Worm (Caenorhabditis elegans): Measurements from ENCODE around the gene sec-24.2.

sec-24.2 gene

ce11 chrIV:12349639-12350038 is 11.0 kb downstream of the sec-24.2 start, which contains the start of gene best-22:
TSS of gene best-22 (plus strand) at chrIV:12349939.
- TF ChIP-seq Y53G8AR.9 (GFP tag; conservative IDR thresholded peaks at IDR 0.05): no peak

ce11 chrIV:12340885-12341284 is 19.7 kb downstream of the sec-24.2 start:
- TF ChIP-seq somi-1 (GFP tag; optimal IDR thresholded peaks at IDR 0.05): no peak
- no peak for TF ChIP-seq unc-130 (GFP tag; optimal IDR thresholded peaks at IDR 0.05)
- no peak for TF ChIP-seq lin-26 (GFP tag; IDR thresholded peaks at IDR 0.05)
- no peak for TF ChIP-seq Y53G8AR.9 (GFP tag; conservative IDR thresholded peaks at IDR 0.05)
- TF ChIP-seq madf-6 (GFP tag; IDR thresholded peaks at IDR 0.05): no peak
- TF ChIP-seq rpc-1 (optimal IDR thresholded peaks at IDR 0.05): no peak
- no peak for TF ChIP-seq rpc-1 (tag; optimal IDR thresholded peaks at IDR 0.05)
- no peak for TF ChIP-seq dpl-1 (GFP tag; optimal IDR thresholded peaks at IDR 0.05)
- TF ChIP-seq egrh-3 (GFP tag; IDR thresholded peaks at IDR 0.05): no peak
- no peak for TF ChIP-seq hmg-1.2 (GFP tag; IDR thresholded peaks at IDR 0.05)
- no peak for TF ChIP-seq lin-40 (tag; optimal IDR thresholded peaks at IDR 0.05)
- no peak for TF ChIP-seq sea-2 (GFP tag; IDR thresholded peaks at IDR 0.05)
- TF ChIP-seq nhr-179 (tag; optimal IDR thresholded peaks at IDR 0.05): no peak
- no peak for TF ChIP-seq lsl-1 (GFP tag; optimal IDR thresholded peaks at IDR 0.05)
- TF ChIP-seq ekl-4 (GFP tag; IDR thresholded peaks at IDR 0.05): no peak
- no peak for TF ChIP-seq zfh-2 (GFP tag; conservative IDR thresholded peaks at IDR 0.05)
- no peak for TF ChIP-seq hlh-12 (tag; optimal IDR thresholded peaks at IDR 0.05)
- TF ChIP-seq Y67H2A.10 (GFP tag; conservative IDR thresholded peaks at IDR 0.05): no peak

- TF ChIP-seq zim-3 (tag; optimal IDR thresholded peaks at IDR 0.05) (no peak), F23B12.7 (tag; optimal IDR thresholded peaks at IDR 0.05; ENCODE audit: insufficient read depth) (no peak)
Measured at ce11 chrIV:12336893-12337627, 23.5 kb downstream of the sec-24.2 start, which contains the start of the genes F19B6.10 and wht-5. TSS of gene F19B6.10 (plus strand) at chrIV:12337193. TSS of gene wht-5 (plus strand) at chrIV:12337577.

ce11 chrIV:12335798-12336197 is 24.8 kb downstream of the sec-24.2 start, which contains the start of gene F19B6.1:
TSS of gene F19B6.1 (minus strand) at chrIV:12336075.
- TF ChIP-seq madf-8 (GFP tag; conservative IDR thresholded peaks at IDR 0.05) (0 out of 2 replicates have a peak, but pooled peaks have one; percentile 14), F33H1.4 (GFP tag; IDR thresholded peaks at IDR 0.05) (peak; percentile 62), lsl-1 (GFP tag; optimal IDR thresholded peaks at IDR 0.05) (peak; percentile 52), xnd-1 (tag; optimal IDR thresholded peaks at IDR 0.05) (peak; percentile 25), hmg-1.2 (GFP tag; IDR thresholded peaks at IDR 0.05) (no peak)

ce11 chrIV:12335248-12335647 is 25.3 kb downstream of the sec-24.2 start:
- no peak for TF ChIP-seq dpff-1 (tag; optimal IDR thresholded peaks at IDR 0.05)
- TF ChIP-seq nhr-80 (tag; optimal IDR thresholded peaks at IDR 0.05): peak; percentile 25
- no peak for TF ChIP-seq C06A6.2 (GFP tag; conservative IDR thresholded peaks at IDR 0.05)
- no peak for TF ChIP-seq bed-1 (GFP tag; IDR thresholded peaks at IDR 0.05)
- TF ChIP-seq nfyb-1 (GFP tag; IDR thresholded peaks at IDR 0.05): 0 out of 2 replicates have a peak, but pooled peaks have one; percentile 29
- TF ChIP-seq cebp-1 (GFP tag; IDR thresholded peaks at IDR 0.05): no peak
- peak; percentile 41 for TF ChIP-seq cebp-1 (tag; optimal IDR thresholded peaks at IDR 0.05)
- peak; percentile 10 for TF ChIP-seq attf-5 (GFP tag; optimal IDR thresholded peaks at IDR 0.05)
- peak; percentile 74 for TF ChIP-seq zfh-2 (GFP tag; conservative IDR thresholded peaks at IDR 0.05)
- 0 out of 2 replicates have a peak, but pooled peaks have one; percentile 22 for TF ChIP-seq D2030.7 (GFP tag; IDR thresholded peaks at IDR 0.05)
- TF ChIP-seq lin-40 (tag; optimal IDR thresholded peaks at IDR 0.05): no peak
- TF ChIP-seq hmg-1.2 (GFP tag; IDR thresholded peaks at IDR 0.05): peak; percentile 18; the same call in 1 of the 2 replicates
- TF ChIP-seq cebp-2 (GFP tag; IDR thresholded peaks at IDR 0.05): peak; percentile 80; the same call in 1 of the 2 replicates
- TF ChIP-seq madf-10 (tag; optimal IDR thresholded peaks at IDR 0.05): no peak
